Fruit fly (Drosophila melanogaster): ENCODE measurements around the gene CG11333.

The CG11333 gene

dm6 chr3R:31463012-31463366 is at the start of gene CG11333, which contains the start of gene CG11334:
Gene CG11333, plus strand, starts transcription at chr3R:31463301.
Gene CG11334, minus strand, starts transcription at chr3R:31463037.
- TF ChIP-seq CG32121 (GFP tag; IDR thresholded peaks at IDR 0.05), result no peak
- TF ChIP-seq CG10348 (GFP tag; IDR thresholded peaks at IDR 0.05), result no peak
- TF ChIP-seq CG12605 (GFP tag; IDR thresholded peaks at IDR 0.05), result no peak
- TF ChIP-seq CG4496 (GFP tag; IDR thresholded peaks at IDR 0.05), result no peak
- no peak for TF ChIP-seq EcR (GFP tag; optimal IDR thresholded peaks at IDR 0.05)

- no peak for TF ChIP-seq fd96Ca (GFP tag; IDR thresholded peaks at IDR 0.05)
- TF ChIP-seq CG14655 (GFP tag; optimal IDR thresholded peaks at IDR 0.05), result no peak
- TF ChIP-seq Ets98B (GFP tag; IDR thresholded peaks at IDR 0.05), result no peak
- TF ChIP-seq CG15710 (tag; optimal IDR thresholded peaks at IDR 0.05), result no peak
- TF ChIP-seq CG10348 (GFP tag; IDR thresholded peaks at IDR 0.05), result no peak
- TF ChIP-seq D1 (tag; optimal IDR thresholded peaks at IDR 0.05), result no peak
- no peak for TF ChIP-seq CG34367 (tag; optimal IDR thresholded peaks at IDR 0.05)
Measured at dm6 chr3R:31419531-31419930, 43.6 kb upstream of the CG11333 start.

dm6 chr3R:31420675-31421074 is 42.4 kb upstream of the CG11333 start:
- TF ChIP-seq EcR (GFP tag; optimal IDR thresholded peaks at IDR 0.05), result no peak
- no peak for TF ChIP-seq Ets98B (GFP tag; IDR thresholded peaks at IDR 0.05)
- TF ChIP-seq fd96Ca (GFP tag; IDR thresholded peaks at IDR 0.05), result no peak
- TF ChIP-seq CG9948 (tag; optimal IDR thresholded peaks at IDR 0.05), result no peak
- no peak for TF ChIP-seq CG13204 (GFP tag; optimal IDR thresholded peaks at IDR 0.05)
- no peak for TF ChIP-seq rn (GFP tag; IDR thresholded peaks at IDR 0.05)
- no peak for TF ChIP-seq Snoo (tag; optimal IDR thresholded peaks at IDR 0.05)
- no peak for TF ChIP-seq CG8159 (tag; optimal IDR thresholded peaks at IDR 0.05)
- TF ChIP-seq CG34367 (tag; optimal IDR thresholded peaks at IDR 0.05), result no peak
- TF ChIP-seq CG4496 (GFP tag; IDR thresholded peaks at IDR 0.05), result no peak; the same call in 2 of the 3 replicates
- no peak for TF ChIP-seq CG8301 (tag; optimal IDR thresholded peaks at IDR 0.05)
- no peak for TF ChIP-seq D1 (tag; optimal IDR thresholded peaks at IDR 0.05)
- no peak for TF ChIP-seq CG10348 (GFP tag; IDR thresholded peaks at IDR 0.05)
- TF ChIP-seq gl (tag; optimal IDR thresholded peaks at IDR 0.05), result no peak

- TF ChIP-seq CG17806 (tag; optimal IDR thresholded peaks at IDR 0.05) (no peak), CG32121 (GFP tag; IDR thresholded peaks at IDR 0.05) (no peak), CG8159 (tag; optimal IDR thresholded peaks at IDR 0.05) (peak; percentile 3)
Measured at dm6 chr3R:31421995-31422394, 41.1 kb upstream of the CG11333 start.

- TF ChIP-seq CG4496 (GFP tag; IDR thresholded peaks at IDR 0.05) (peak; percentile 50; the same call in 1 of the 3 replicates), CG9948 (tag; optimal IDR thresholded peaks at IDR 0.05) (peak; percentile 9), CG34367 (tag; optimal IDR thresholded peaks at IDR 0.05) (peak; percentile 2), CG13204 (GFP tag; optimal IDR thresholded peaks at IDR 0.05) (no peak), CG32121 (GFP tag; IDR thresholded peaks at IDR 0.05) (peak; percentile 13; the same call in 1 of the 2 replicates), D1 (tag; optimal IDR thresholded peaks at IDR 0.05) (no peak), EcR (GFP tag; optimal IDR thresholded peaks at IDR 0.05) (no peak), CG8301 (tag; optimal IDR thresholded peaks at IDR 0.05) (peak; percentile 46), CG10348 (GFP tag; IDR thresholded peaks at IDR 0.05) (no peak), CG14655 (GFP tag; optimal IDR thresholded peaks at IDR 0.05) (peak; percentile 58), rn (GFP tag; IDR thresholded peaks at IDR 0.05) (no peak), CG12605 (GFP tag; IDR thresholded peaks at IDR 0.05) (no peak), CG17806 (tag; optimal IDR thresholded peaks at IDR 0.05) (peak; percentile 47), Snoo (tag; optimal IDR thresholded peaks at IDR 0.05) (peak; percentile 29), Pif1A (GFP tag; optimal IDR thresholded peaks at IDR 0.05) (peak; percentile 41), Pif1B (GFP tag; optimal IDR thresholded peaks at IDR 0.05) (peak; percentile 30), fd96Ca (GFP tag; IDR thresholded peaks at IDR 0.05) (peak; percentile 54; the same call in 2 of the 3 replicates), CG15710 (tag; optimal IDR thresholded peaks at IDR 0.05) (peak; percentile 35), CG8159 (tag; optimal IDR thresholded peaks at IDR 0.05) (peak; percentile 53), Ets98B (GFP tag; IDR thresholded peaks at IDR 0.05) (no peak; the same call in 1 of the 2 replicates), gl (tag; optimal IDR thresholded peaks at IDR 0.05) (no peak)
Measured at dm6 chr3R:31424427-31424826, 38.7 kb upstream of the CG11333 start.

- TF ChIP-seq Pif1A (GFP tag; optimal IDR thresholded peaks at IDR 0.05), result no peak
- peak; percentile 25 for TF ChIP-seq EcR (GFP tag; optimal IDR thresholded peaks at IDR 0.05)
- TF ChIP-seq CG15710 (tag; optimal IDR thresholded peaks at IDR 0.05), result no peak
Measured at dm6 chr3R:31435619-31436018, 27.5 kb upstream of the CG11333 start.

dm6 chr3R:31437420-31438058 is 25.6 kb upstream of the CG11333 start:
- TF ChIP-seq Pif1A (GFP tag; optimal IDR thresholded peaks at IDR 0.05) (peak; percentile 11), CG14655 (GFP tag; optimal IDR thresholded peaks at IDR 0.05) (no peak), EcR (GFP tag; optimal IDR thresholded peaks at IDR 0.05) (peak; percentile 70)

All from whole organism, pupa.